Worm (Caenorhabditis elegans) whole organism, L4/young adult: ENCODE results near the gene srw-77.

Experiments
- W03F9.2 ChIP-seq: fragments of 150-350 bp; optimal IDR thresholded peaks from 2 replicates; lab custom pipeline; 2014; ENCODE audit warnings: missing biosample characterization, missing genetic modification characterization
- him-1 ChIP-seq: sonication (generic microtip); optimal IDR thresholded peaks from 2 replicates; lab custom pipeline; 2016; ENCODE audit warnings: missing genotype, missing genetic modification reagents, missing genetic modification characterization, missing compliant biosample characterization

DNA sequence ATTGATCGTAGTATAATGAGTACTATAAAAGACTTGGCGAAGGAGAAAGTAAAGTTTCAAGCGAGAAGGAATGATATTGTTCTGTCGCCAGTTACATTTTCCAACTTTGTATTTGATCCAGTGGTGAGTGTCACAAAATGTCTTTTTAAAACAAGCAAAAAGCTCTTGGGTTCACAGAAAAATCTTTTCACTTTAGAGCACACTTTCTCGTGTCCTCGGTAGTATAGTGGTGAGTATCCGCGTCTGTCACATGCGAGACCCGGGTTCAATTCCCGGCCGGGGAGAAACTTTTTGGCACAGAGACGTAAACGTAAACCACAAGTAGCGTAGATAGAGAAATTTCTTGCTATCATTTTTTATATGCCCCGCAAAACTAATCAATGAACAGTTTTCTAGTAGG lies 3.1 kb downstream of the srw-77 start:
- TF ChIP-seq W03F9.2, result no peak
- TF ChIP-seq him-1, result no peak
